Fruit fly (Drosophila melanogaster) whole organism, embryonic: ENCODE data around the gene CG46412.

Experiments
- ATbp ChIP-seq: fragments of 200-800 bp; sonication (Bioruptor generic); optimal IDR thresholded peaks from 2 replicates; lab custom pipeline; 2017; ENCODE audit warnings: missing biosample characterization, mild to moderate bottlenecking, missing genetic modification characterization, missing genetic modification reagents
- Atf-2 ChIP-seq: fragments of 200-800 bp; sonication (Bioruptor generic); optimal IDR thresholded peaks from 2 replicates; lab custom pipeline; 2016; ENCODE audit warnings: missing biosample characterization, missing genetic modification characterization
- Bdp1 ChIP-seq: fragments of 200-800 bp; sonication (Bioruptor generic); optimal IDR thresholded peaks from 3 replicates; lab custom pipeline; 2016; ENCODE audit warnings: missing biosample characterization, missing genetic modification characterization
- CG11093 ChIP-seq: fragments of 200-800 bp; sonication (Bioruptor generic); IDR thresholded peaks from 3 replicates; pipeline ENCODE4 v1.3.6; 2022; ENCODE audit warnings: missing biosample characterization, missing genetic modification characterization
- CG17385 ChIP-seq: fragments of 200-800 bp; sonication (Bioruptor generic); optimal IDR thresholded peaks from 3 replicates; lab custom pipeline; 2018; ENCODE audit warnings: missing biosample characterization, mild to moderate bottlenecking, missing genetic modification characterization
- CG2199 ChIP-seq: fragments of 200-800 bp; sonication (Bioruptor generic); IDR thresholded peaks from 3 replicates; pipeline ENCODE4 v1.3.6; 2022; ENCODE audit warnings: missing biosample characterization, missing genetic modification characterization
- CG6175 ChIP-seq: fragments of 200-800 bp; sonication (Bioruptor generic); IDR thresholded peaks from 3 replicates; pipeline ENCODE4 v1.3.6; 2022; ENCODE audit warnings: missing biosample characterization, missing genetic modification characterization
- CG6854 ChIP-seq: fragments of 200-800 bp; sonication (Bioruptor generic); optimal IDR thresholded peaks from 3 replicates; lab custom pipeline; 2017; ENCODE audit warnings: missing biosample characterization, mild to moderate bottlenecking, missing genetic modification characterization
- CG8388 ChIP-seq: fragments of 200-800 bp; sonication (Bioruptor generic); optimal IDR thresholded peaks from 2 replicates; lab custom pipeline; 2019; ENCODE audit warnings: missing biosample characterization, mild to moderate bottlenecking, missing genetic modification characterization, moderate library complexity
- CG8765 ChIP-seq: fragments of 200-800 bp; sonication (Bioruptor generic); IDR thresholded peaks from 2 replicates; pipeline ENCODE4 v1.3.6; 2022; ENCODE audit warnings: missing biosample characterization, missing genetic modification characterization
- CG9727 ChIP-seq: fragments of 200-800 bp; sonication (Bioruptor generic); optimal IDR thresholded peaks from 3 replicates; lab custom pipeline; 2017; ENCODE audit warnings: missing biosample characterization, mild to moderate bottlenecking, missing genetic modification characterization
- Chrac-16 ChIP-seq: fragments of 200-800 bp; sonication (Bioruptor generic); optimal IDR thresholded peaks from 3 replicates; lab custom pipeline; 2016; ENCODE audit warnings: missing biosample characterization, missing genetic modification characterization
- CkIIα-i1 ChIP-seq: fragments of 200-800 bp; sonication (Bioruptor generic); IDR thresholded peaks from 2 replicates; pipeline ENCODE4 v1.3.6; 2022; ENCODE audit warnings: missing biosample characterization, missing genetic modification characterization
- Dek ChIP-seq: fragments of 200-800 bp; sonication (Bioruptor generic); optimal IDR thresholded peaks from 3 replicates; lab custom pipeline; 2019; ENCODE audit warnings: missing biosample characterization, mild to moderate bottlenecking, missing genetic modification characterization, moderate library complexity
- Dfd ChIP-seq, 2 experiments: fragments of >200 bp; optimal IDR thresholded peaks; 2 replicates each; lab custom pipeline; 2017; ENCODE audit warnings: missing biosample characterization in 2 of 2, missing genetic modification characterization in 2 of 2
- Dip2 ChIP-seq: fragments of 200-800 bp; sonication (Bioruptor generic); IDR thresholded peaks from 2 replicates; pipeline ENCODE4 v1.3.6; 2022; ENCODE audit warnings: missing biosample characterization, missing genetic modification characterization
- Dip3 ChIP-seq: fragments of 200-800 bp; sonication (Bioruptor generic); optimal IDR thresholded peaks from 3 replicates; lab custom pipeline; 2016; ENCODE audit warnings: missing biosample characterization, missing genetic modification characterization
- Dll ChIP-seq: fragments of 200-800 bp; sonication (Bioruptor generic); IDR thresholded peaks from 4 replicates; pipeline ENCODE4 v1.3.6; 2022; ENCODE audit warnings: missing biosample characterization, missing genetic modification characterization; ENCODE audit not compliant: partially characterized antibody
- Doc3 ChIP-seq: fragments of 200-800 bp; sonication (Bioruptor generic); IDR thresholded peaks from 3 replicates; pipeline ENCODE4 v1.3.6; 2022; ENCODE audit warnings: missing biosample characterization, missing genetic modification characterization; ENCODE audit not compliant: partially characterized antibody
- E2f2 ChIP-seq: fragments of 200-800 bp; sonication (Bioruptor generic); IDR thresholded peaks from 2 replicates; pipeline ENCODE4 v1.3.6; 2022; ENCODE audit warnings: missing biosample characterization, missing genetic modification characterization
- H2.0 ChIP-seq: fragments of 200-800 bp; sonication (Bioruptor generic); IDR thresholded peaks from 2 replicates; pipeline ENCODE4 v1.3.6; 2022; ENCODE audit warnings: missing biosample characterization, missing genetic modification characterization
- HLH4C ChIP-seq: fragments of 200-800 bp; sonication (Bioruptor generic); IDR thresholded peaks from 3 replicates; pipeline ENCODE4 v1.3.6; 2022; ENCODE audit warnings: missing biosample characterization, missing genetic modification characterization; ENCODE audit not compliant: partially characterized antibody
- Hand ChIP-seq: fragments of 200-800 bp; sonication (Bioruptor generic); optimal IDR thresholded peaks from 2 replicates; lab custom pipeline; 2017; ENCODE audit warnings: mild to moderate bottlenecking, missing biosample characterization, missing genetic modification reagents, missing genetic modification characterization
- Hr39 ChIP-seq: fragments of >200 bp; optimal IDR thresholded peaks from 2 replicates; lab custom pipeline; 2017
- Lim3 ChIP-seq: fragments of 200-800 bp; sonication (Bioruptor generic); IDR thresholded peaks from 2 replicates; pipeline ENCODE4 v1.3.6; 2022; ENCODE audit warnings: missing biosample characterization, missing genetic modification characterization
- Myb ChIP-seq: fragments of 200-800 bp; sonication (Bioruptor generic); optimal IDR thresholded peaks from 2 replicates; lab custom pipeline; 2016; ENCODE audit warnings: missing biosample characterization, missing genetic modification characterization
- NC2α ChIP-seq: fragments of 200-800 bp; sonication (Bioruptor generic); optimal IDR thresholded peaks from 2 replicates; lab custom pipeline; 2016; ENCODE audit warnings: missing biosample characterization, missing genetic modification characterization
- Oli ChIP-seq: fragments of 200-800 bp; sonication (Bioruptor generic); optimal IDR thresholded peaks from 2 replicates; lab custom pipeline; 2018; ENCODE audit warnings: missing biosample characterization, mild to moderate bottlenecking, missing genetic modification characterization, moderate library complexity
- Vsx1 ChIP-seq: fragments of 200-800 bp; sonication (Bioruptor generic); optimal IDR thresholded peaks from 2 replicates; lab custom pipeline; 2017; ENCODE audit warnings: missing biosample characterization, mild to moderate bottlenecking, missing genetic modification characterization, missing genetic modification reagents
- ase ChIP-seq: fragments of 200-800 bp; sonication (Bioruptor generic); IDR thresholded peaks from 3 replicates; pipeline ENCODE4 v1.3.6; 2022; ENCODE audit warnings: missing biosample characterization, missing genetic modification characterization
- bab2 ChIP-seq: fragments of 200-800 bp; sonication (Bioruptor generic); optimal IDR thresholded peaks from 2 replicates; lab custom pipeline; 2016; ENCODE audit warnings: missing biosample characterization, missing genetic modification characterization
- bowl ChIP-seq: fragments of 200-800 bp; sonication (Bioruptor generic); IDR thresholded peaks from 2 replicates; pipeline ENCODE4 v1.3.6; 2022; ENCODE audit warnings: missing biosample characterization, missing genetic modification characterization
- cad ChIP-seq: fragments of >200 bp; optimal IDR thresholded peaks from 2 replicates; lab custom pipeline; 2017; ENCODE audit warnings: missing biosample characterization, missing genetic modification characterization
- cas ChIP-seq: fragments of 200-800 bp; sonication (Bioruptor generic); IDR thresholded peaks from 2 replicates; pipeline ENCODE4 v1.3.6; 2022; ENCODE audit warnings: missing biosample characterization, missing genetic modification characterization
- cg ChIP-seq: fragments of 200-800 bp; sonication (Bioruptor generic); optimal IDR thresholded peaks from 3 replicates; lab custom pipeline; 2019; ENCODE audit warnings: missing biosample characterization, mild to moderate bottlenecking, missing genetic modification characterization, moderate library complexity
- crol ChIP-seq: fragments of 200-800 bp; sonication (Bioruptor generic); IDR thresholded peaks from 2 replicates; pipeline ENCODE4 v1.3.6; 2022; ENCODE audit warnings: missing biosample characterization, missing genetic modification characterization
- eve ChIP-seq, 2 experiments: fragments of >200 bp; optimal IDR thresholded peaks; 2 replicates each; lab custom pipeline; 2017; ENCODE audit warnings: missing biosample characterization in 2 of 2, missing genetic modification characterization in 2 of 2
- hth ChIP-seq: fragments of >200 bp; optimal IDR thresholded peaks from 2 replicates; lab custom pipeline; 2017; ENCODE audit warnings: inconsistent platforms
- insv ChIP-seq, 2 experiments: fragments of 200-800 bp; sonication (Bioruptor generic); optimal IDR thresholded peaks; 3 replicates each; lab custom pipeline; 2016 to 2018; ENCODE audit warnings: missing biosample characterization in 2 of 2, missing genetic modification characterization in 2 of 2
- inv ChIP-seq: fragments of 200-800 bp; sonication (Bioruptor generic); IDR thresholded peaks from 2 replicates; pipeline ENCODE4 v1.3.6; 2022; ENCODE audit warnings: missing biosample characterization, missing genetic modification characterization; ENCODE audit not compliant: partially characterized antibody
- ken ChIP-seq: fragments of 200-800 bp; sonication (Bioruptor generic); IDR thresholded peaks from 3 replicates; pipeline ENCODE4 v1.3.6; 2022; ENCODE audit warnings: missing biosample characterization, missing genetic modification characterization
- luna ChIP-seq: fragments of 200-800 bp; sonication (Bioruptor generic); optimal IDR thresholded peaks from 2 replicates; lab custom pipeline; 2016; ENCODE audit warnings: missing biosample characterization, missing genetic modification characterization
- odd ChIP-seq: fragments of 200-800 bp; sonication (Bioruptor generic); optimal IDR thresholded peaks from 2 replicates; lab custom pipeline; 2017; ENCODE audit warnings: missing biosample characterization, mild to moderate bottlenecking, missing genetic modification characterization
- pros ChIP-seq: fragments of 200-800 bp; sonication (Bioruptor generic); optimal IDR thresholded peaks from 3 replicates; lab custom pipeline; 2019; ENCODE audit warnings: missing biosample characterization, mild to moderate bottlenecking, missing genetic modification characterization, moderate library complexity
- repo ChIP-seq: fragments of 200-800 bp; sonication (Bioruptor generic); optimal IDR thresholded peaks from 2 replicates; lab custom pipeline; 2016; ENCODE audit warnings: missing biosample characterization, missing genetic modification characterization
- sug ChIP-seq: fragments of 200-800 bp; optimal IDR thresholded peaks from 2 replicates; lab custom pipeline; 2019; ENCODE audit warnings: missing biosample characterization, mild to moderate bottlenecking, missing genetic modification characterization, moderate library complexity
- tap ChIP-seq: fragments of 200-800 bp; optimal IDR thresholded peaks from 3 replicates; lab custom pipeline; 2019; ENCODE audit warnings: missing biosample characterization, mild to moderate bottlenecking, missing genetic modification characterization, moderate library complexity
- tgo ChIP-seq: fragments of 200-800 bp; sonication (Bioruptor generic); IDR thresholded peaks from 3 replicates; pipeline ENCODE4 v1.3.6; 2022; ENCODE audit warnings: missing biosample characterization, missing genetic modification characterization
- tin ChIP-seq: fragments of 200-800 bp; sonication (Bioruptor generic); optimal IDR thresholded peaks from 3 replicates; lab custom pipeline; 2016; ENCODE audit warnings: missing biosample characterization, missing genetic modification characterization
- tx ChIP-seq: fragments of 200-800 bp; sonication (Bioruptor generic); optimal IDR thresholded peaks from 2 replicates; lab custom pipeline; 2016; ENCODE audit warnings: missing biosample characterization, missing genetic modification characterization
- usp ChIP-seq: fragments of >200 bp; optimal IDR thresholded peaks from 2 replicates; lab custom pipeline; 2017; ENCODE audit warnings: missing biosample characterization, missing genetic modification characterization
- wdn ChIP-seq: fragments of 200-800 bp; sonication (Bioruptor generic); IDR thresholded peaks from 2 replicates; pipeline ENCODE4 v1.3.6; 2022; ENCODE audit warnings: missing biosample characterization, missing genetic modification characterization

The CG46412 gene

dm6 chr3L:11554796-11555195 lies 9.1 kb downstream of the CG46412 start (continued):
- TF ChIP-seq pros (GFP tag; lab: Kevin White, UChicago) (peak; percentile 20), HLH4C (0 out of 3 replicates have a peak, but pooled peaks have one; percentile 32), Doc3 (no peak), Dll (GFP tag; lab: Robert Waterston, UW) (0 out of 4 replicates have a peak, but pooled peaks have one; percentile 35), CG9727 (no peak), CkIIα-i1 (GFP tag; lab: Robert Waterston, UW) (no peak), Vsx1 (no peak), CG2199 (GFP tag; lab: Robert Waterston, UW) (0 out of 3 replicates have a peak, but pooled peaks have one; percentile 25), CG8388 (GFP tag; lab: Kevin White, UChicago) (peak; percentile 76), Bdp1 (GFP tag; lab: Kevin White, UChicago) (no peak), cg (GFP tag; lab: Kevin White, UChicago) (peak; percentile 66)
- TF ChIP-seq, all 482 proteins: peak for 11

dm6 chr3L:11554338-11554737 lies 9.5 kb downstream of the CG46412 start:
- peak; percentile 11 for TF ChIP-seq CG6854 (GFP tag; lab: Kevin White, UChicago)
- no peak for TF ChIP-seq Dip2
- peak; percentile 68 for TF ChIP-seq Atf-2 (GFP tag; lab: Kevin White, UChicago)
- no peak for TF ChIP-seq bowl (GFP tag; lab: Robert Waterston, UW)
- no peak for TF ChIP-seq luna (GFP tag; lab: Kevin White, UChicago)
- peak; percentile 80 for TF ChIP-seq ken (GFP tag; lab: Robert Waterston, UW)
- no peak for TF ChIP-seq Hand (GFP tag; lab: Kevin White, UChicago)
- peak; percentile 65 for TF ChIP-seq odd (GFP tag; lab: Kevin White, UChicago)
- TF ChIP-seq Chrac-16 (GFP tag; lab: Kevin White, UChicago), result peak; percentile 87
- no peak for TF ChIP-seq Dip3
- peak; percentile 78 for TF ChIP-seq tap (tag; lab: Kevin White, UChicago)
- TF ChIP-seq ATbp, result peak; percentile 68
- peak; percentile 69 for TF ChIP-seq bab2
- peak; percentile 62; the same call in 1 of the 3 replicates for TF ChIP-seq CG11093 (GFP tag; lab: Robert Waterston, UW)
- TF ChIP-seq Myb, result peak; percentile 32
- peak; percentile 71 for TF ChIP-seq tgo
- TF ChIP-seq CG17385 (GFP tag; lab: Kevin White, UChicago), result peak; percentile 76
- no peak for TF ChIP-seq NC2α
- TF ChIP-seq E2f2 (GFP tag; lab: Robert Waterston, UW), result peak; percentile 40; the same call in 1 of the 2 replicates
- no peak for TF ChIP-seq Dfd (GFP tag; optimal IDR thresholded peaks at IDR 0.05; lab: Kevin White, UChicago)
- peak; percentile 56 for TF ChIP-seq tx (GFP tag; lab: Kevin White, UChicago)
- TF ChIP-seq crol, result no peak
- no peak for TF ChIP-seq hth
- peak; percentile 88 for TF ChIP-seq CG8765
- peak; percentile 68; the same call in 1 of the 3 replicates for TF ChIP-seq ase
- TF ChIP-seq insv (GFP tag; optimal IDR thresholded peaks at IDR 0.05; lab: Kevin White, UChicago), result peak in 1 of 2 experiments; percentile 12
- TF ChIP-seq wdn, result no peak
- TF ChIP-seq repo (GFP tag; lab: Kevin White, UChicago), result peak; percentile 65
- peak in 1 of 2 experiments; percentile 87 for TF ChIP-seq eve (GFP tag; optimal IDR thresholded peaks at IDR 0.05; lab: Kevin White, UChicago)
- peak; percentile 36 for TF ChIP-seq Dek
- no peak for TF ChIP-seq inv
- TF ChIP-seq tin, result peak; percentile 85
- TF ChIP-seq sug (tag; lab: Kevin White, UChicago), result peak; percentile 11
- TF ChIP-seq Lim3 (GFP tag; lab: Robert Waterston, UW), result no peak
- TF ChIP-seq CG6175, result no peak
- peak; percentile 84 for TF ChIP-seq Oli
- TF ChIP-seq H2.0 (GFP tag; lab: Robert Waterston, UW), result peak; percentile 29; the same call in 1 of the 2 replicates
- no peak for TF ChIP-seq usp (GFP tag; lab: Kevin White, UChicago)
- TF ChIP-seq cas (GFP tag; lab: Robert Waterston, UW), result no peak
- no peak for TF ChIP-seq cad (GFP tag; lab: Kevin White, UChicago)
- TF ChIP-seq Hr39, result no peak
